Fruit fly (Drosophila melanogaster) whole organism, larva: ENCODE measurements around the gene CG31674.
A peak's percentile ranks its signal among the peaks of the same experiment; 100 is the strongest.

Source experiments
- noc ChIP-seq: fragments of 200-800 bp; sonication (Bioruptor generic); optimal IDR thresholded peaks from 3 replicates; lab custom pipeline; 2019; ENCODE audit warnings: missing biosample characterization, mild to moderate bottlenecking, missing genetic modification characterization, moderate library complexity

CG31674 gene

dm6 chr2L:20802204-20802603, 28.9 kb upstream of the CG31674 start:
- no peak for TF ChIP-seq noc (tag; lab: Kevin White, UChicago)

- TF ChIP-seq noc (tag; lab: Kevin White, UChicago): no peak
Observed at dm6 chr2L:20802839-20803238, 28.2 kb upstream of the CG31674 start.

DNA sequence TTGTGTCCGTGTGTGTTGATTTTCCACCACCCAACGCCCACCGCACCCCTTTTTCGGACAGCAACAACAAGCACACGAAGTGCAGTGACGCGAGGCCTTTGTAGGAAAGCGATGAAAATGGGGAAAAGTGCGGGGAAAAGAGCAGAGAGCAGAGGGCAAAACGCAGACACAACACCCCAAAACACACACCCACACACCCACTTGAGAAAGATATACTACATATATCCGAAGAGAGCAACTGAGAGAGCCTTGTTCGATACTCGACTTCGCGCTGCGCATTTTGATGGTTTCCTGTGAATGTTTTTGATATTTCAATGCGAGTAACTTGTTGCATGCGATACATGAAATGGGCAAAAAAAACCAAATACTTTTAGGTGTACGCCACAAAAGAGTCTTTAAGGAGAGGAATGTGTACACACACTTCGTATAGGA, 27.3 kb upstream of the CG31674 start:
- no peak for TF ChIP-seq noc (tag; lab: Kevin White, UChicago)

DNA sequence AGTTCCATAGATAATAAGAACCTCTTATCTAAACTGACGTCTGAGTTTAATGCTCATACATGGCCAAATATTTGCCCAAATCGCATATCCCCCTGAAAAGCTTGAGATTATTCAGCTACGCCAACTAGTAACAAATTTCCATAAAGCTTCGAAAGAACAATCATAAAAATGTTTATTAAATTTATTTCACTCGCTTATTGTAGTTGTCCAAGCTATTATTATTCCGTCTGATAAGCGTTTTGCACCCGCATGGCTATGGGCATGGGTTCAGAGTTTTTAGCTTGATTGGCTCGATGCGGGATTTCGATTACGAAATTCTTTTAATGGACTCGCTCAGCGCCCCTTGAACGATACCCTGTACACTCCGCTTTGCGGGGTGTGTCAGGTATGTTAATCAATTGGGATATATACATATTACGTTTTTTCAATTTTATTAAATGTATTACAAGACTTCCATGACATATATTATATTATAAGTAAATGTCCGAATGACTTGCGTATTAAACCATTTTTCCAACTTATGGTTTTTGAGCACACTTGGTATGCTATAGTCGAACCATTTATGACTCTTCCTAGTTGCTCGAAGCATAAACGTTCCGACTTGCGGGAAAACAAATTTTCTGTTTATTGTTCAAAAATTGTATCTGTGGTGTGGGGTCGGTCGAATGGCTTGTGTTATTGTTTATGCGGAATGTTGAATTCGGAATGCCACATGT, 25.3 kb upstream of the CG31674 start:
- TF ChIP-seq noc (tag; lab: Kevin White, UChicago): peak; percentile 97

- no peak for TF ChIP-seq noc (tag; lab: Kevin White, UChicago)
Observed at dm6 chr2L:20806619-20807018, 24.4 kb upstream of the CG31674 start.

dm6 chr2L:20807617-20808509, 23.2 kb upstream of the CG31674 start:
- TF ChIP-seq noc (tag; lab: Kevin White, UChicago): peak; percentile 68

- no peak for TF ChIP-seq noc (tag; lab: Kevin White, UChicago)
Observed at dm6 chr2L:20808510-20809195, 22.4 kb upstream of the CG31674 start.

DNA sequence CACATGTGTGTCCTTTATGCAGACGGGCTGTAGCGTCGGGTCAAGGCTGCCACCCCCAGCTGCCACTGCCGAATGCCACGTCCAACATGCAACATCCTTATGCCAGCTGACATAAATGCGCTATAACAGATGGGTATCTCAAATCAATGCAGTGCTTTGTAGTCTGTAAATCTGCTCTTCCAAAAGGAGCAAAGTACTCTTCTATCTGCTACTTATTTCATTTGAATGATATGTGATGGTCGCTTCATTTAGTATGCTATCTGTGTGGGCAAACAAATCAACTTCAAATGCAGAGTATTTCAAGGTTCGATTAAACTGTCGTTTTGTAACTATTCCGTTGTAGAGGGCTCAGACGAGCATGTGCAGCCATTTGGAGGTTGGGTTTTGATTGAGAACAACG, 21.8 kb upstream of the CG31674 start:
- TF ChIP-seq noc (tag; lab: Kevin White, UChicago): no peak

dm6 chr2L:20811039-20811652, 19.9 kb upstream of the CG31674 start:
- no peak for TF ChIP-seq noc (tag; lab: Kevin White, UChicago)

- no peak for TF ChIP-seq noc (tag; lab: Kevin White, UChicago)
Observed at dm6 chr2L:20812283-20813189, 18.5 kb upstream of the CG31674 start.

DNA sequence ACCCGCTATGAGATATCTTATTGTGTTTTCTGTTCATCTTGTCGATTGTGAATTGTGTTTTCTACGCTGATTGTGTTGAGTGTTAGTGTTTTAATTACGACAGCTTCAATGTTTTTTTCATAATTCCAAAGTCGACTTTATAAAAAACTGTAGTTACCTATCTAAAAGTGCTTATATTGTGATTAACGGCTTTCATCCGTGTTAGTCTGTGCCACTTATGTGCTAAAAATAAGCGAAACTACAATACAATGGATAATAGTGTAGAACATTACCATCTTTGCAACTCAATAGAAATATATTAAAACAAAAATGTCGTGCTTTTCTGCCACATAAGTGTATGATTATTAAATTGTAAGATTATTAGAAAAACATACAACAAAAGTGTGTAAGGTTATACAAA, 14.9 kb upstream of the CG31674 start, which contains the start of gene CG33322:
TSS of gene CG33322 (minus strand) at position 101 of the 400 bp plus-strand sequence.
- TF ChIP-seq noc (tag; lab: Kevin White, UChicago): no peak

DNA sequence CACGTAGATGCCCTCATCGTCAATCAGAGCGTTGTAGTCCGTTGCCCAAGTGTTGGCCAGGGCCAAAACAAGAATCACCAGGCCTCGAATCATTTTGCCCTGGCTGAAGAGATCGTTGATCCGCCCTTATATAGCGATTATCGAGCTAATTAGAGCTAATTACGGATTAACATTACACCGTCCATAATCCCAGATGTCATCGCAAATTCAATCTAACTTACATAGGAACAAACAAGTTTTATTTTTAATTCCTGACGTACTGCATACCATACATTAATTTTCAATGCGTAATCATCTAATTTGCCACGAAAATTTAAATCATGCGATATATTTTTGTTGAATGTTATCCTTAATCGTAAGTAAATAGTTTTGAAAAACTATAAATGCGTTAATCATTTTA, 13.9 kb upstream of the CG31674 start, which contains the start of gene CheB38b:
TSS of gene CheB38b (minus strand) at position 101 of the 400 bp plus-strand sequence.
- TF ChIP-seq noc (tag; lab: Kevin White, UChicago): no peak

DNA sequence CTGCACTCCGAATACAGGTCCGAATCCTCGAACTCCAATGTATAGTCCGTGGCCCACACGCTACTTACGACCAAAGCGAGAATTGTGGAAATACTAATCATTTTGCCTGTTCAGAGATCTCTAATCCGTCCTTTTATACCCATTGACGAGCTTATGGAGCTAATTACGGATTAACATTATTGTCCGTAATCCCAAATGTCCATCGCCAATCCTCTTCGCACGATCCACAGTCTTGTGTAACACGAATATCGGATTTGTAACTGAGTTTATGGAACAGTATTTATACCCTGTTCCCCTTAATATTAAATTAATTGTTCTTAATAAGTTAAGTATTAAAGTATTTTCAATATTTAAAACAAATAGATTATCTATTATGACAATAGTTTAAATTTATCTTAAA, 12.6 kb upstream of the CG31674 start, which contains the start of gene CheB38a:
TSS of gene CheB38a (minus strand) at position 101 of the 400 bp plus-strand sequence.
- TF ChIP-seq noc (tag; lab: Kevin White, UChicago): no peak

- TF ChIP-seq noc (tag; lab: Kevin White, UChicago): no peak
Observed at dm6 chr2L:20820767-20821166, 10.3 kb upstream of the CG31674 start, which contains the start of gene CheB38c. Gene CheB38c (minus strand): TSS chr2L:20820867.
